Worm (Caenorhabditis elegans) whole organism, L1 larva: Measurements from ENCODE around the gene tni-1.

Experiments used
- C04F5.9 ChIP-seq: sonication (generic microtip); optimal IDR thresholded peaks from 2 replicates; lab custom pipeline; 2016; ENCODE audit warnings: missing genetic modification characterization, missing compliant biosample characterization
- C34B4.2 ChIP-seq: sonication (generic microtip); optimal IDR thresholded peaks from 2 replicates; lab custom pipeline; 2017; ENCODE audit warnings: mild to moderate bottlenecking, missing genetic modification characterization, missing compliant biosample characterization
- F16B12.6 ChIP-seq: fragments of 150-350 bp; optimal IDR thresholded peaks from 2 replicates; lab custom pipeline; 2014; ENCODE audit warnings: missing biosample characterization, missing genetic modification characterization
- blmp-1 ChIP-seq: fragments of 150-350 bp; optimal IDR thresholded peaks from 2 replicates; lab custom pipeline; 2014; ENCODE audit warnings: missing biosample characterization, missing genetic modification characterization
- dsc-1 ChIP-seq: sonication (generic microtip); optimal IDR thresholded peaks from 2 replicates; lab custom pipeline; 2016; ENCODE audit warnings: mild to moderate bottlenecking, missing genetic modification characterization, missing compliant biosample characterization
- efl-1 ChIP-seq, 4 experiments: fragments of 150-350 bp; optimal IDR thresholded peaks in 3 of 4; peaks in 1 of 4; 1 replicate in 1 of 4; 2 replicates in 3 of 4; lab custom pipeline; 2014; ENCODE audit warnings: missing biosample characterization in 2 of 4, missing genetic modification characterization in 2 of 4, missing genetic modification reagents in 2 of 4
- efl-3 ChIP-seq: fragments of 200-800 bp; sonication (Bioruptor generic); optimal IDR thresholded peaks from 2 replicates; lab custom pipeline; 2018; ENCODE audit warnings: mild to moderate bottlenecking, missing genetic modification characterization, missing compliant biosample characterization
- egl-13 ChIP-seq: sonication (generic microtip); optimal IDR thresholded peaks from 2 replicates; lab custom pipeline; 2016; ENCODE audit warnings: missing genotype, missing genetic modification reagents, missing genetic modification characterization, missing compliant biosample characterization
- elt-2 ChIP-seq: sonication (generic microtip); optimal IDR thresholded peaks from 2 replicates; lab custom pipeline; 2016; ENCODE audit warnings: missing genetic modification characterization, mild to moderate bottlenecking, inconsistent platforms, missing compliant biosample characterization, missing genetic modification reagents
- elt-3 ChIP-seq, 6 experiments: fragments of 150-350 bp in 1 of 6; sonication (generic microtip); optimal IDR thresholded peaks; 2 replicates each; lab custom pipeline; 2017 to 2018; ENCODE audit warnings: missing biosample characterization in 6 of 6, missing genetic modification characterization in 6 of 6, inconsistent platforms in 1 of 6
- ets-5 ChIP-seq: fragments of 200-800 bp; sonication (Bioruptor generic); IDR thresholded peaks from 2 replicates; pipeline ENCODE4 v1.3.6; 2022; ENCODE audit warnings: missing genetic modification characterization, missing compliant biosample characterization
- fkh-10 ChIP-seq: sonication (generic microtip); optimal IDR thresholded peaks from 2 replicates; lab custom pipeline; 2017; ENCODE audit warnings: missing biosample characterization, missing genetic modification reagents, missing genetic modification characterization
- fkh-4 ChIP-seq: sonication (generic microtip); optimal IDR thresholded peaks from 2 replicates; lab custom pipeline; 2016; ENCODE audit warnings: missing compliant biosample characterization, missing genetic modification characterization, borderline replicate concordance
- hlh-17 ChIP-seq: fragments of 200-800 bp; sonication (Bioruptor generic); optimal IDR thresholded peaks from 2 replicates; lab custom pipeline; 2018; ENCODE audit warnings: missing genetic modification characterization, mild to moderate bottlenecking, missing compliant biosample characterization, moderate library complexity, borderline replicate concordance
- irx-1 ChIP-seq: sonication (generic microtip); optimal IDR thresholded peaks from 2 replicates; lab custom pipeline; 2016; ENCODE audit warnings: missing genetic modification characterization, missing compliant biosample characterization
- jun-1 ChIP-seq: fragments of 150-350 bp; optimal IDR thresholded peaks from 2 replicates; lab custom pipeline; 2014; ENCODE audit warnings: missing biosample characterization, missing genetic modification reagents, missing genetic modification characterization
- lin-13 ChIP-seq: fragments of 150-350 bp; optimal IDR thresholded peaks from 2 replicates; lab custom pipeline; 2014; ENCODE audit warnings: missing biosample characterization, missing genetic modification reagents, missing genetic modification characterization
- lin-14 ChIP-seq: fragments of 200-800 bp; sonication (Bioruptor generic); optimal IDR thresholded peaks from 2 replicates; lab custom pipeline; 2018; ENCODE audit warnings: mild to moderate bottlenecking, missing genetic modification characterization, moderate library complexity, missing compliant biosample characterization
- lir-3 ChIP-seq: sonication (generic microtip); optimal IDR thresholded peaks from 2 replicates; lab custom pipeline; 2016; ENCODE audit warnings: mild to moderate bottlenecking, missing genetic modification characterization, moderate library complexity, missing compliant biosample characterization; ENCODE audit not compliant: poor library complexity
- lsy-2 ChIP-seq, 2 experiments: fragments of 150-350 bp; optimal IDR thresholded peaks; 2 replicates each; lab custom pipeline; 2014; ENCODE audit warnings: missing biosample characterization in 2 of 2, missing genetic modification characterization in 2 of 2
- mef-2 ChIP-seq: fragments of 150-350 bp; optimal IDR thresholded peaks from 2 replicates; lab custom pipeline; 2014; ENCODE audit warnings: missing biosample characterization, missing genetic modification characterization
- mep-1 ChIP-seq: fragments of 150-350 bp; optimal IDR thresholded peaks from 2 replicates; lab custom pipeline; 2014; ENCODE audit warnings: missing biosample characterization, missing genetic modification characterization
- nhr-12 ChIP-seq: sonication (generic microtip); optimal IDR thresholded peaks from 2 replicates; lab custom pipeline; 2017; ENCODE audit warnings: missing biosample characterization, missing genetic modification characterization
- nhr-19 ChIP-seq: fragments of 200-800 bp; sonication (Bioruptor generic); conservative IDR thresholded peaks from 2 replicates; pipeline ENCODE4 v1.3.6; 2022; ENCODE audit warnings: missing genetic modification characterization, missing compliant biosample characterization
- nhr-71 ChIP-seq: sonication (generic microtip); optimal IDR thresholded peaks from 2 replicates; lab custom pipeline; 2016; ENCODE audit warnings: mild to moderate bottlenecking, missing genetic modification characterization, moderate library complexity, missing compliant biosample characterization
- nhr-77 ChIP-seq: fragments of 150-350 bp; optimal IDR thresholded peaks from 2 replicates; lab custom pipeline; 2014; ENCODE audit warnings: missing biosample characterization, missing genetic modification characterization
- nhr-84 ChIP-seq: sonication (generic microtip); optimal IDR thresholded peaks from 2 replicates; lab custom pipeline; 2017; ENCODE audit warnings: missing biosample characterization, missing genetic modification characterization
- nhr-85 ChIP-seq: sonication (generic microtip); peaks from one replicate; lab custom pipeline; 2016; ENCODE audit warnings: missing genetic modification characterization, inconsistent platforms, missing compliant biosample characterization
- nhr-90 ChIP-seq: sonication (generic microtip); optimal IDR thresholded peaks from 2 replicates; lab custom pipeline; 2016; ENCODE audit warnings: mild to moderate bottlenecking, missing genetic modification characterization, missing compliant biosample characterization; ENCODE audit not compliant: poor library complexity
- pax-3 ChIP-seq: fragments of 200-800 bp; sonication (Bioruptor generic); optimal IDR thresholded peaks from 2 replicates; lab custom pipeline; 2018; ENCODE audit warnings: mild to moderate bottlenecking, missing genetic modification characterization, moderate library complexity, missing compliant biosample characterization
- rnt-1 ChIP-seq: sonication (generic microtip); optimal IDR thresholded peaks from 2 replicates; lab custom pipeline; 2016; ENCODE audit warnings: mild to moderate bottlenecking, missing genetic modification characterization, moderate library complexity, missing compliant biosample characterization
- skn-1 ChIP-seq: fragments of 150-350 bp; optimal IDR thresholded peaks from 2 replicates; lab custom pipeline; 2014; ENCODE audit warnings: missing biosample characterization, missing genetic modification characterization
- snpc-4 ChIP-seq: fragments of 150-350 bp; optimal IDR thresholded peaks from 2 replicates; lab custom pipeline; 2014; ENCODE audit warnings: missing biosample characterization, missing genetic modification characterization
- sox-4 ChIP-seq: sonication (generic microtip); optimal IDR thresholded peaks from 2 replicates; lab custom pipeline; 2016; ENCODE audit warnings: missing genetic modification characterization, missing compliant biosample characterization
- sptf-1 ChIP-seq: fragments of 150-350 bp; optimal IDR thresholded peaks from 2 replicates; lab custom pipeline; 2014; ENCODE audit warnings: missing biosample characterization, missing genetic modification characterization
- sup-37 ChIP-seq: fragments of 200-800 bp; sonication (Bioruptor generic); optimal IDR thresholded peaks from 2 replicates; lab custom pipeline; 2018; ENCODE audit warnings: mild to moderate bottlenecking, missing genetic modification characterization, missing compliant biosample characterization
- swsn-7 ChIP-seq: sonication (generic microtip); optimal IDR thresholded peaks from 2 replicates; lab custom pipeline; 2016; ENCODE audit warnings: missing genetic modification characterization, missing compliant biosample characterization
- tlp-1 ChIP-seq: fragments of 150-350 bp; optimal IDR thresholded peaks from 2 replicates; lab custom pipeline; 2014; ENCODE audit warnings: missing biosample characterization, missing genetic modification characterization
- unc-86 ChIP-seq: sonication (generic microtip); optimal IDR thresholded peaks from 2 replicates; lab custom pipeline; 2016; ENCODE audit warnings: missing genetic modification characterization, missing compliant biosample characterization
- vab-15 ChIP-seq: sonication (generic microtip); optimal IDR thresholded peaks from 2 replicates; lab custom pipeline; 2017; ENCODE audit warnings: missing genotype, mild to moderate bottlenecking, missing genetic modification characterization, missing compliant biosample characterization
- xbp-1 ChIP-seq: sonication (generic microtip); optimal IDR thresholded peaks from 2 replicates; lab custom pipeline; 2016; ENCODE audit warnings: missing genetic modification characterization, missing compliant biosample characterization
- zag-1 ChIP-seq: fragments of 150-350 bp; optimal IDR thresholded peaks from 2 replicates; lab custom pipeline; 2014; ENCODE audit warnings: missing biosample characterization, missing genetic modification characterization
- ztf-4 ChIP-seq: fragments of 150-350 bp; optimal IDR thresholded peaks from 2 replicates; lab custom pipeline; 2014; ENCODE audit warnings: missing biosample characterization, missing genetic modification characterization

The tni-1 gene

ce11 chrX:11386903-11387302, 9.6 kb upstream of the tni-1 start (continued):
- TF ChIP-seq F16B12.6 (tag; lab: Kevin White, UChicago) = no peak
- no peak for TF ChIP-seq nhr-90 (tag; lab: Kevin White, UChicago)
- peak; percentile 97 for TF ChIP-seq fkh-10 (GFP tag; lab: Kevin White, UChicago)
- TF ChIP-seq dsc-1 = no peak
- no peak for TF ChIP-seq lsy-2 (tag; optimal IDR thresholded peaks at IDR 0.05; lab: Kevin White, UChicago)
- TF ChIP-seq ztf-4 (tag; lab: Kevin White, UChicago) = no peak
- TF ChIP-seq nhr-84 = no peak
- no peak for TF ChIP-seq ets-5 (GFP tag; lab: Robert Waterston, UW)
- no peak for TF ChIP-seq vab-15 (tag; lab: Kevin White, UChicago)
- peak; percentile 1 for TF ChIP-seq irx-1 (tag; lab: Kevin White, UChicago)

- TF ChIP-seq lin-14 (GFP tag; lab: Kevin White, UChicago) (peak; percentile 51), nhr-85 (tag; lab: Kevin White, UChicago) (peak; percentile 83), sup-37 (GFP tag; lab: Kevin White, UChicago) (no peak), mep-1 (tag; lab: Kevin White, UChicago) (no peak)
- TF ChIP-seq, all 84 proteins: peak for 2
These were observed 8.6 kb upstream of the tni-1 start for ce11 chrX:11385916-11386315.

- TF ChIP-seq blmp-1 (tag; lab: Kevin White, UChicago) = peak; percentile 56
- TF ChIP-seq sox-4 = no peak
- TF ChIP-seq lin-14 (GFP tag; lab: Kevin White, UChicago) = peak; percentile 24
- TF ChIP-seq, all 84 proteins: peak for 2
These were observed 7.5 kb upstream of the tni-1 start, which contains the start of the genes F08B12.11 and prmn-1 for ce11 chrX:11384534-11385441. Gene F08B12.11, plus strand, starts transcription at chrX:11385054. Gene prmn-1, plus strand, starts transcription at chrX:11385084.

- TF ChIP-seq dsc-1 (peak; percentile 34), efl-3 (GFP tag; lab: Kevin White, UChicago) (no peak), skn-1 (tag; lab: Kevin White, UChicago) (no peak), tlp-1 (no peak), nhr-85 (tag; lab: Kevin White, UChicago) (no peak), elt-2 (no peak), nhr-12 (tag; lab: Kevin White, UChicago) (no peak), lsy-2 (tag; optimal IDR thresholded peaks at IDR 0.05; lab: Kevin White, UChicago) (no peak), nhr-19 (GFP tag; lab: Robert Waterston, UW) (no peak), unc-86 (tag; lab: Kevin White, UChicago) (peak; percentile 13), jun-1 (no peak), sox-4 (no peak), zag-1 (tag; lab: Kevin White, UChicago) (no peak), nhr-71 (peak; percentile 28), rnt-1 (no peak), xbp-1 (tag; lab: Kevin White, UChicago) (no peak), C04F5.9 (tag; lab: Kevin White, UChicago) (no peak), nhr-77 (no peak), F16B12.6 (tag; lab: Kevin White, UChicago) (no peak), snpc-4 (tag; lab: Kevin White, UChicago) (no peak), blmp-1 (tag; lab: Kevin White, UChicago) (peak; percentile 9), elt-3 (tag; optimal IDR thresholded peaks at IDR 0.05; lab: Kevin White, UChicago) (no peak), fkh-4 (no peak), fkh-10 (GFP tag; lab: Kevin White, UChicago) (no peak), C34B4.2 (tag; lab: Kevin White, UChicago) (no peak), egl-13 (tag; lab: Kevin White, UChicago) (no peak), hlh-17 (no peak), vab-15 (tag; lab: Kevin White, UChicago) (no peak), lin-13 (no peak), sptf-1 (tag; lab: Kevin White, UChicago) (no peak), swsn-7 (no peak), pax-3 (tag; lab: Kevin White, UChicago) (no peak), lir-3 (tag; lab: Kevin White, UChicago) (no peak), efl-1 (optimal IDR thresholded peaks at IDR 0.05; lab: Kevin White, UChicago) (no peak), efl-1 (GFP tag; optimal IDR thresholded peaks at IDR 0.05 in 1 of 2; lab: Kevin White, UChicago) (no peak), sup-37 (GFP tag; lab: Kevin White, UChicago) (no peak), mef-2 (tag; lab: Kevin White, UChicago) (no peak), mep-1 (tag; lab: Kevin White, UChicago) (no peak)
These were observed 6.1 kb upstream of the tni-1 start for ce11 chrX:11383359-11383758.
